Fruit fly (Drosophila melanogaster) whole organism, pupa: ENCODE measurements around the gene Pcp.

Experiments used
- CG10348 ChIP-seq: fragments of 200-800 bp; sonication (Bioruptor generic); IDR thresholded peaks from 2 replicates; pipeline ENCODE4 v1.3.6; 2022; ENCODE audit warnings: missing biosample characterization, missing genetic modification characterization
- CG12605 ChIP-seq: fragments of 200-800 bp; sonication (Bioruptor generic); IDR thresholded peaks from 2 replicates; pipeline ENCODE4 v1.3.6; 2022; ENCODE audit warnings: missing biosample characterization, missing genetic modification characterization
- CG13204 ChIP-seq: fragments of 200-800 bp; sonication (Bioruptor generic); optimal IDR thresholded peaks from 2 replicates; lab custom pipeline; 2018; ENCODE audit warnings: missing biosample characterization, mild to moderate bottlenecking, missing genetic modification characterization, moderate library complexity
- CG14655 ChIP-seq: fragments of 200-800 bp; sonication (Bioruptor generic); optimal IDR thresholded peaks from 3 replicates; lab custom pipeline; 2017; ENCODE audit warnings: mild to moderate bottlenecking, missing biosample characterization, missing genetic modification reagents, missing genetic modification characterization
- CG15710 ChIP-seq: fragments of 200-800 bp; sonication (Bioruptor generic); optimal IDR thresholded peaks from 2 replicates; lab custom pipeline; 2018; ENCODE audit warnings: missing biosample characterization, mild to moderate bottlenecking, missing genetic modification characterization, moderate library complexity
- CG17806 ChIP-seq: fragments of 200-800 bp; sonication (Bioruptor generic); optimal IDR thresholded peaks from 2 replicates; lab custom pipeline; 2018; ENCODE audit warnings: missing biosample characterization, mild to moderate bottlenecking, missing genetic modification characterization, moderate library complexity
- CG32121 ChIP-seq: fragments of 200-800 bp; sonication (Bioruptor generic); IDR thresholded peaks from 2 replicates; pipeline ENCODE4 v1.3.6; 2022; ENCODE audit warnings: missing biosample characterization, missing genetic modification characterization
- CG34367 ChIP-seq: fragments of 200-800 bp; sonication (Bioruptor generic); optimal IDR thresholded peaks from 2 replicates; lab custom pipeline; 2018; ENCODE audit warnings: missing biosample characterization, mild to moderate bottlenecking, missing genetic modification characterization
- CG4496 ChIP-seq: fragments of 200-800 bp; sonication (Bioruptor generic); IDR thresholded peaks from 3 replicates; pipeline ENCODE4 v1.3.6; 2022; ENCODE audit warnings: missing biosample characterization, missing genetic modification characterization
- CG8159 ChIP-seq: fragments of 200-800 bp; sonication (Bioruptor generic); optimal IDR thresholded peaks from 3 replicates; lab custom pipeline; 2018; ENCODE audit warnings: missing biosample characterization, mild to moderate bottlenecking, missing genetic modification characterization, moderate library complexity
- CG8301 ChIP-seq: fragments of 200-800 bp; sonication (Bioruptor generic); optimal IDR thresholded peaks from 2 replicates; lab custom pipeline; 2018; ENCODE audit warnings: missing biosample characterization, mild to moderate bottlenecking, missing genetic modification characterization
- CG9948 ChIP-seq: fragments of 200-800 bp; sonication (Bioruptor generic); optimal IDR thresholded peaks from 2 replicates; lab custom pipeline; 2018; ENCODE audit warnings: missing biosample characterization, mild to moderate bottlenecking, missing genetic modification characterization, moderate library complexity
- D1 ChIP-seq: fragments of 200-800 bp; sonication (Bioruptor generic); optimal IDR thresholded peaks from 2 replicates; lab custom pipeline; 2018; ENCODE audit warnings: missing biosample characterization, mild to moderate bottlenecking, missing genetic modification characterization, moderate library complexity
- EcR ChIP-seq: fragments of 200-800 bp; sonication (Bioruptor generic); optimal IDR thresholded peaks from 3 replicates; lab custom pipeline; 2019; ENCODE audit warnings: missing biosample characterization, missing genetic modification characterization, mild to moderate bottlenecking, moderate library complexity, missing genetic modification reagents
- Ets98B ChIP-seq: fragments of 200-800 bp; sonication (Bioruptor generic); IDR thresholded peaks from 2 replicates; pipeline ENCODE4 v1.3.6; 2022; ENCODE audit warnings: missing biosample characterization, missing genetic modification characterization
- Pif1A ChIP-seq: fragments of 200-800 bp; sonication (Bioruptor generic); optimal IDR thresholded peaks from 3 replicates; lab custom pipeline; 2016; ENCODE audit warnings: missing biosample characterization, missing genetic modification characterization
- Pif1B ChIP-seq: fragments of 200-800 bp; sonication (Bioruptor generic); optimal IDR thresholded peaks from 3 replicates; lab custom pipeline; 2016; ENCODE audit warnings: missing biosample characterization, missing genetic modification characterization
- Snoo ChIP-seq: fragments of 200-800 bp; sonication (Bioruptor generic); optimal IDR thresholded peaks from 3 replicates; lab custom pipeline; 2017; ENCODE audit warnings: missing biosample characterization, mild to moderate bottlenecking, missing genetic modification characterization, inconsistent platforms
- fd96Ca ChIP-seq: fragments of 200-800 bp; sonication (Bioruptor generic); IDR thresholded peaks from 3 replicates; pipeline ENCODE4 v1.3.6; 2022; ENCODE audit warnings: missing biosample characterization, missing genetic modification characterization
- gl ChIP-seq: fragments of 200-800 bp; sonication (Bioruptor generic); optimal IDR thresholded peaks from 2 replicates; lab custom pipeline; 2018; ENCODE audit warnings: missing biosample characterization, mild to moderate bottlenecking, missing genetic modification characterization
- rn ChIP-seq: fragments of 200-800 bp; sonication (Bioruptor generic); IDR thresholded peaks from 2 replicates; pipeline ENCODE4 v1.3.6; 2022; ENCODE audit warnings: missing biosample characterization, missing genetic modification characterization

The Pcp gene

DNA sequence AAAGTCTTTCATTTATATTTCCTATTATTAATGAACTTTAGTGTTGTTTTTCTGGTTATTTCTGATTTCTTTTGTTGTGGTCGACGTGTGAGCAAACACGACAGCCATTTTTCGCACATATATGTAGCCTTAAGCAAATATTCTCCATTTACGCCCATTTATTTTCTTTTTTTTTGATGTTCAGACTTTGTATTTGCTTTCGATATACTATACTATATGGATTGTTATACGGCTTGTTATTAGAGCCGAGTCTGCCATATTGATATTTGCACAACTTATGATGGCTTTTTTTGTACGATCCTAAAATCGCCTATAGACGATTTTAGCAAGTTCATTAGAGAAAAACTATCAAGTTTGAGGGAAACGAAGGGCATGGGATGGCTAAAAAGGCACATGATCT is 26.2 kb downstream of the Pcp start:
- TF ChIP-seq CG14655 (GFP tag; lab: Kevin White, UChicago) = no peak
- no peak for TF ChIP-seq EcR (GFP tag; lab: Kevin White, UChicago)
- TF ChIP-seq CG12605 (GFP tag; lab: Robert Waterston, UW) = no peak
- no peak for TF ChIP-seq Ets98B
- no peak for TF ChIP-seq gl
- no peak for TF ChIP-seq CG17806 (tag; lab: Kevin White, UChicago)
- TF ChIP-seq CG9948 (tag; lab: Kevin White, UChicago) = no peak

DNA sequence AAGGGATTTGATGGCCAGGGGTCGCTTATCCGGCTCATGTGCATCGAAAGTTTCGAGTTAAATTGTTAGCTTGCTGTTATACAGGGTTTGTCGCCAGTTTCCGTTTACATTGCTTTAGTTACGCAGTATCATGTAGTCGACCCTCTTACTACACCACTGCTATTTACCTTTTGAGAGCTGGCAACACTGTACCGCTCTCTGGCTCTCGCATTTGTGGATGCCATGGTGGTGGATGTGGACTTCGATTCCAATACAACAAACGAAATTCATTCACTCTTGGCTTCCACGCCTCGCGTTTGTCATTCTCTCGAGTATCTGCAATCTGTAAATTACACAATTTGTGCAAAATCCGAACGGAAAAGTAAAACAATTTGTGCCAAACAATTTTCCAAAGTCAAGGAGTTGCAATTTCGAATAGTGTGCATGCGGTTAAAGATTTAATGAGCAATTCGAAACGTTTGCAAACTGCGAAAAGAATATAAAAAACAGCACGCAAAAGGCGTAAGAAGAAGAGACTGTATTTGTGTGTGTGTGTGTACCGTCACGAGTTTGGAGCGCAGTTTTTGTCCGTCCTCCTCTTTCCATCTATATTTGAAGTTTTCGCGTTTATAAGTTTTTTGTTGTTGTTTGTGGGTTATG is 27.6 kb downstream of the Pcp start:
- peak; percentile 22; the same call in 1 of the 2 replicates for TF ChIP-seq CG32121 (GFP tag; lab: Robert Waterston, UW)
- peak; percentile 79 for TF ChIP-seq EcR (GFP tag; lab: Kevin White, UChicago)
- TF ChIP-seq CG9948 (tag; lab: Kevin White, UChicago) = no peak
- TF ChIP-seq Ets98B = peak; percentile 44; the same call in 1 of the 2 replicates
- TF ChIP-seq CG17806 (tag; lab: Kevin White, UChicago) = no peak
- TF ChIP-seq CG8159 (tag; lab: Kevin White, UChicago) = peak; percentile 11
- TF ChIP-seq CG13204 (GFP tag; lab: Kevin White, UChicago) = no peak
- TF ChIP-seq rn = no peak
- peak; percentile 72 for TF ChIP-seq CG12605 (GFP tag; lab: Robert Waterston, UW)
- TF ChIP-seq fd96Ca (GFP tag; lab: Robert Waterston, UW) = peak; percentile 50; the same call in 1 of the 3 replicates
- TF ChIP-seq Snoo (tag; lab: Kevin White, UChicago) = peak; percentile 4
- no peak for TF ChIP-seq CG15710 (tag; lab: Kevin White, UChicago)
- TF ChIP-seq CG34367 = no peak
- TF ChIP-seq CG14655 (GFP tag; lab: Kevin White, UChicago) = no peak
- TF ChIP-seq D1 (tag; lab: Kevin White, UChicago) = peak; percentile 49
- TF ChIP-seq Pif1B (GFP tag; lab: Kevin White, UChicago) = peak; percentile 51
- peak; percentile 46; the same call in 1 of the 3 replicates for TF ChIP-seq CG4496
- TF ChIP-seq Pif1A (GFP tag; lab: Kevin White, UChicago) = peak; percentile 22
- TF ChIP-seq CG10348 = no peak
- no peak for TF ChIP-seq CG8301 (tag; lab: Kevin White, UChicago)
- TF ChIP-seq gl = peak; percentile 18

DNA sequence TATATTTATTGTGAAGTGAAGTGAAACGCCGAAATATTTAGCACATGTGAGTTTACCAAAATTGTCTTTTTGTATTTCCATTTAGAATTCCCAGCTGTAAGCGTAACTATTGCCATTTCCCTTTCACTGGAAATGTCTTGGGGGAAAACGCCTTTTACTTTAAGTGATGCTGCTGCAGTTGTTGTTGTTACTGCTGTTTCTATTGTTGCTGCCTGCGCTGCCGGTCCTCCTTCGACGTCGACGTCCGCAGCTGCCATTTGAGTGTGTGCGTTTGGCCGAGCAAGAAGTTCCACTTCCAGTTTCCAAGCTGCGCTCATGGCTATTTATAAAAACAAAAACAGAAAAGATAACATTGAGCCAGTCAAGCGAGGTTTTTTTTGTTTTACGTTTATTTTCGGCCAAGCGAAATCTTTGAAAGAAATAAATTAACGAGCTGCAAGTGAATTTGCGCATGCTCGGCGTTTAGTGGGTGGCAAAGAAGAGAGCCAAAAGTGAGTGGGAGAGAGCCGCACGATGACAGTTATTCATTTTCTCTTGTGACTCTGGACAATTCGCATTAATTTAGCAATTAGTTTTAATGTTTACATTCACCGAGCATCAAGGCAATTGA is 28.3 kb downstream of the Pcp start:
- TF ChIP-seq CG34367 (no peak), Snoo (tag; lab: Kevin White, UChicago) (no peak), CG4496 (peak; percentile 33; the same call in 1 of the 3 replicates), Pif1A (GFP tag; lab: Kevin White, UChicago) (no peak), fd96Ca (GFP tag; lab: Robert Waterston, UW) (0 out of 3 replicates have a peak, but pooled peaks have one; percentile 40), Ets98B (peak; percentile 39; the same call in 1 of the 2 replicates), EcR (GFP tag; lab: Kevin White, UChicago) (no peak), D1 (tag; lab: Kevin White, UChicago) (no peak), CG9948 (tag; lab: Kevin White, UChicago) (no peak), CG15710 (tag; lab: Kevin White, UChicago) (no peak), CG8301 (tag; lab: Kevin White, UChicago) (no peak), CG12605 (GFP tag; lab: Robert Waterston, UW) (peak; percentile 44), CG10348 (no peak), rn (no peak), CG32121 (GFP tag; lab: Robert Waterston, UW) (peak; percentile 45; the same call in 1 of the 2 replicates), CG14655 (GFP tag; lab: Kevin White, UChicago) (no peak)

DNA sequence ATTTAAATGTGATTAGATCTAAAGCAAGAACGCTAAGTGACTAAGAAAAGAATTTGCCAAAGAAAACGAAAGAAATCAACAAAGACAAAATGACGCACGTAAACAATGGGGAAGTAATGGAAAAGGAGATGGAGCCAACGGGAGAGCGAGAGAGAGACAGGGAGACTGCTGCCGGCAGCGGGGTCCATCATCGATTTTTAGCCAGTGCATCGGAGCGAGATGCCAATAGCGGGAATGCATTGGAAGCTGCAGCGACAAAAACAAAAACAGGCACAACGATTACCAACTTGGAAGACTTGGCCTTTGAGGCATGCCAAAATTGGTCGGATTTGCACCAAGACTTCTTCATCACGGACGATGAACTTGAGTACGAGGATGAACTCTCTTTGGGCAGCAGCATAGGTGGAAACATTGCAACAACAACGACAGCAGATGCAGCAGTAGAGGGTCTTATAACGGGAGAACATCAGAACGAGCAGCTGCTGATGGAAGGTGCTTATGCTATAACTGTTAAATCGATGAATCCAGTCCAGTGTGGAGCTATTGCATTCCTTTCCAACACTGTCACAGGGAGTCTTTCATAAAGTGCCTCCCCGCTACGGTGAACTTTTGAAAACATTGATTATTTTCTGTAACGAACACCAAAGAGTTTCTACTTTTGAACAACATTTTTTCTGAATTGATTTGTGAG is 29.2 kb downstream of the Pcp start:
- TF ChIP-seq CG12605 (GFP tag; lab: Robert Waterston, UW) (no peak), CG13204 (GFP tag; lab: Kevin White, UChicago) (peak; percentile 70), EcR (GFP tag; lab: Kevin White, UChicago) (peak; percentile 83)

DNA sequence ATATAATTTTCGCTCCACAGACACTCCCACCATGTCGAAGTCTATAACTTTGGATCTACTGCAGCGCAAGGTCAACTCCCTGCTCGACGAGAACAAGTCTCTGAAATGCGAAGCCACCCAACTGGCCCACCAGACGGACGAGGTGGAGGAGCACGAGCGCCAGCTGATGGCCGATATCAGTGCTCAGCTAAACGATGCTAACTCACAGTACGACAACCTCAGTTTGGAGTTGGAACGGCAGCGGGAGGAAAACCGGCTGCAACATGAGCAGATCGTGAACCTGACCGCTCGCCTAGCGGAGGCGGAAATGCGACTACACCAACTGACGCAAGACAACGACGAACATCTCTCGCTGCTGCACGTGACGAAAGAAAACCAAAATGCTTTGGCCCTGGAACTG is 30.3 kb downstream of the Pcp start:
- TF ChIP-seq fd96Ca (GFP tag; lab: Robert Waterston, UW) = no peak
- peak; percentile 95 for TF ChIP-seq EcR (GFP tag; lab: Kevin White, UChicago)
- TF ChIP-seq CG13204 (GFP tag; lab: Kevin White, UChicago) = peak; percentile 53
